Worm (Caenorhabditis elegans): ENCODE data around the gene jac-1.

Gene jac-1

DNA sequence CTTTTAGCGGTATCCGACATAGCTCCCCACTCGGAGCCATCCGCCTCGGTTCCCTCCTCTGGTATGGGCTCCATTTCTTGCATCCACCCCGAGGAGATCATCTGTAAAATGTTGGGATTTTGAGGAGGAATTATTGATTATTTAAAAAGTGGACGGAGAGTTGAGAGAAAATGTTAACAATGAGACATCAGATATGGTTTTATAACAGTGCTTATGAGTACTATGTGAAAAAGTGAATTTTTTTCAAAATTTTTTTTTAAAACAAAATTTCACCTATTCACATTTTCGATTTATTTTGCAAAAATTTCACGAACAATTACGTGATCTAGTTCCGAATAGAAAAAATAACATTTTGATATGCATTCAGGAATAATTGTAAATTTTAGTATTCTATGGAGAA, at the start of gene jac-1:
Gene jac-1 (minus strand): TSS at position 101 of the 400 bp plus-strand sequence.
- TF ChIP-seq dsc-1 (tag; optimal IDR thresholded peaks at IDR 0.05) (no peak), unc-98 (GFP tag; IDR thresholded peaks at IDR 0.05) (no peak), tlp-1 (tag; optimal IDR thresholded peaks at IDR 0.05) (no peak), pag-3 (tag; optimal IDR thresholded peaks at IDR 0.05; ENCODE audit: borderline replicate concordance, insufficient read depth) (no peak), sox-4 (tag; optimal IDR thresholded peaks at IDR 0.05) (no peak), nhr-237 (tag; optimal IDR thresholded peaks at IDR 0.05) (no peak), C16A3.4 (tag; optimal IDR thresholded peaks at IDR 0.05) (no peak), lin-14 (GFP tag; optimal IDR thresholded peaks at IDR 0.05) (no peak), irx-1 (tag; optimal IDR thresholded peaks at IDR 0.05) (no peak), efl-3 (GFP tag; optimal IDR thresholded peaks at IDR 0.05) (no peak)

DNA sequence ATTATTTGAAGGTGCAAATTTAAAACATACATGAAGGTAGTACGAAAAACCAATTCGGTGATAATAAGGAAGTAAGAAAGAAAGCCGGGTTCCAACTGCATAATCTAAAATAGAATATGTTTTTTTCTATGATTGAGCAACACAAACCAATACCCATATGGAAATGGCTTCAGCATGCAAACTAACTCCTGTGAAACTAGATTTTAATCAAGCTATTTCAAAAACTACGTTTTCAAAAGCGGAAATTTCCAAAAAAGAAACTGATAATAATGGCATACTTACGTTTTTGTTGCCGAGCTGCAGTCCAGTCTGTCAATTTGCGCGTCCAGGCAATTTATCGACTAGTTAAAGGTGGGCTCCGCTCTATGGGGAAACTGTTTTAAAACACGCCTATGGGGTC, 40.7 kb upstream of the jac-1 start, which contains the start of gene Y105C5B.1418:
Gene Y105C5B.1418 (minus strand): TSS at position 101 of the 400 bp plus-strand sequence.
- TF ChIP-seq nhr-11 (tag; optimal IDR thresholded peaks at IDR 0.05), result no peak
- TF ChIP-seq nhr-237 (tag; optimal IDR thresholded peaks at IDR 0.05), result no peak
- no peak for TF ChIP-seq efl-1 (optimal IDR thresholded peaks at IDR 0.05)
- TF ChIP-seq efl-1 (GFP tag; optimal IDR thresholded peaks at IDR 0.05 in 1 of 2), result peak in 1 of 2 experiments; percentile 33

DNA sequence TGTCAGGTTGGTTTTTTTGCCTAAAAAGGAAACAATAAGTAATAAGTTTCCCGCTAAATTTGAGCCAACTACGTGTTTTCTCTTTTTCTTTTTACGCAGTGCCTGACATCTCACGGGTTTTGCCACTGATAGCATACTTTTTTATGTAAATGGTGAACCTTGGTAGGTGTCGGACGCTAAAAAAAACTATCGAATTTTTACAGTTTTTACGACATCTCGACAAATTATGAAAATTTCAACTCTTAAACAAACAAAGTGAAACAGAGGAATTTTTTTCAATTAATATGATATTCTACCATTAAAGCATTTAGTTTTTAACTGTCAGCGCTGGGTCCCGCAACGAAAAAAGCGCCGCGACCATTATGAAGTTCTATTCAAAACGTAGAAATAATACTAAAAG, 33.8 kb upstream of the jac-1 start:
- TF ChIP-seq unc-130 (tag; optimal IDR thresholded peaks at IDR 0.05), result no peak
- TF ChIP-seq egl-27 (tag; optimal IDR thresholded peaks at IDR 0.05), result no peak

DNA sequence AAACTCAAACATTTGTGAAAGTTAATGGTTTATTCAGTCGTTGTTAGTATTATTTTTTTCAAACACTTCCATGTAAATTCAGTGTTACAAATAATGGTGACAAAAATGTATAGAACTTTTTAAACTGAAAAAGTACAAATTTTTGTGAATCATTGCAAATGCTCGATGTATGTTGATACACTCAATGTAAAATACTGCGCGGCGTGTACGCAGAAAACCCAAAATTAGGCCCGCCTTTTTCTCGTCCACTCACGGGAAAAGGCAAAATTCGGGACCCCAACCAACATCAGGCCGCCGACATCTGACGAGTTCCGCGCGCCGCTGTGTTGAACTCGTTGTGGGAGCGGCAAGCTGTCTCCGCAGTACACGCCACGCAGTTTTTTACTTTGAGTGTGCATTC, 32.8 kb upstream of the jac-1 start:
- no peak for TF ChIP-seq nhr-28 (tag; optimal IDR thresholded peaks at IDR 0.05)
- no peak for TF ChIP-seq fkh-10 (GFP tag; optimal IDR thresholded peaks at IDR 0.05)
- no peak for TF ChIP-seq ztf-4 (tag; optimal IDR thresholded peaks at IDR 0.05)
- TF ChIP-seq fos-1 (tag; optimal IDR thresholded peaks at IDR 0.05), result no peak
- TF ChIP-seq isw-1 (GFP tag; IDR thresholded peaks at IDR 0.05), result no peak
- no peak for TF ChIP-seq nhr-19 (GFP tag; conservative IDR thresholded peaks at IDR 0.05)
- no peak for TF ChIP-seq nhr-84 (tag; optimal IDR thresholded peaks at IDR 0.05)
- no peak for TF ChIP-seq efl-1 (optimal IDR thresholded peaks at IDR 0.05)
- no peak for TF ChIP-seq efl-1 (GFP tag; optimal IDR thresholded peaks at IDR 0.05 in 1 of 2)
- TF ChIP-seq nhr-11 (tag; optimal IDR thresholded peaks at IDR 0.05), result no peak
- TF ChIP-seq elt-3 (tag; optimal IDR thresholded peaks at IDR 0.05), result no peak
- no peak for TF ChIP-seq nhr-85 (tag)
- no peak for TF ChIP-seq aha-1 (tag; optimal IDR thresholded peaks at IDR 0.05)
- TF ChIP-seq unc-130 (tag; optimal IDR thresholded peaks at IDR 0.05), result no peak
- no peak for TF ChIP-seq mep-1 (tag; optimal IDR thresholded peaks at IDR 0.05)
- no peak for TF ChIP-seq lin-13 (GFP tag; optimal IDR thresholded peaks at IDR 0.05)
- no peak for TF ChIP-seq mdl-1 (tag; optimal IDR thresholded peaks at IDR 0.05)

DNA sequence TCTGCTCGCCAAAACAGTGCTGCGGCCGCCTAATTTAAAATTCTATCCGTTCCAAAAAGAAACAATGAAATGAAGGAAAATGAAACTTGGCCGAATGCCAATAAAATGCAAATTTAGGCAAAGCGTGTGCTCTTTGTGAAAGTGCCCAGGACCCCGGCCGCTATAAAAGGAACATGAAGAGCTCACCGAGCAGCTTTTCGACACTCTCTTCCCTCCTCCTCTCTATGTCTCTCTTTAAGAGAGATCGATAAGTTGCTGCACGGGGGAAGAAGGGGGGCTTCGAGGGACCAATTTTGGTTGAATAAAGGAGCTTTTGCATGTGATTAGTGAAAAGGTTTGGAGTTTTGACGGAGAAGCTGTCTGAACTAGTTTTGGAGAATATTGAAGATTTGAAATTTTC, 22.2 kb upstream of the jac-1 start:
- TF ChIP-seq lin-35 (GFP tag; optimal IDR thresholded peaks at IDR 0.05) (peak in 1 of 2 experiments; percentile 0), efl-1 (optimal IDR thresholded peaks at IDR 0.05) (no peak), efl-1 (GFP tag; optimal IDR thresholded peaks at IDR 0.05 in 1 of 2) (no peak), ceh-82 (tag; optimal IDR thresholded peaks at IDR 0.05) (peak in 1 of 3 experiments; percentile 9), ceh-8 (GFP tag; optimal IDR thresholded peaks at IDR 0.05) (no peak), lin-14 (GFP tag; optimal IDR thresholded peaks at IDR 0.05) (no peak), fkh-10 (GFP tag; optimal IDR thresholded peaks at IDR 0.05) (no peak), rnt-1 (tag; optimal IDR thresholded peaks at IDR 0.05) (no peak), mef-2 (tag; optimal IDR thresholded peaks at IDR 0.05) (no peak), nhr-12 (tag; optimal IDR thresholded peaks at IDR 0.05) (no peak)

DNA sequence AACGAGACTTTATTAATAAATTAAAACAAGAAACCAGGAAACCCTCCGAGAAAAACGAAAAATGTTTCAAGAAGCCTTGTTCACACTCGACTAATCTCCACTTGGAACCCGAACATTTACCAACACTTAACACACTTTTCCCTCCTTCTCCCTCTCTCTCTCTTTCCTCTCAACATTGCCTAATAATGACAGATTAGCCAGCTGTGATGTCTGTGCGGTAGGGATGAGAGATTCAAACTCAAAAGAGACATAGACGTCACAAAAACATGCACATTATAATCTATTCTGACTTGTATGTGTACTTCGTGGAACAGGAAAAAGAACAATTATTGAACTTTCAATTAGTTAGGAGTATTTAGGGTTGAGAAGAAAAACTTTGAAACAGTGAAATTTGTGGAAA, 20.8 kb upstream of the jac-1 start:
- TF ChIP-seq F16B12.6 (tag; optimal IDR thresholded peaks at IDR 0.05) (no peak), fkh-8 (tag; optimal IDR thresholded peaks at IDR 0.05) (peak; percentile 11), nhr-71 (tag; optimal IDR thresholded peaks at IDR 0.05) (no peak), dsc-1 (tag; optimal IDR thresholded peaks at IDR 0.05) (peak; percentile 23)

All from whole organism, L1 larva.